ENCODE assay signal across 5 fruit fly cellular contexts in the genomic region with DNA sequence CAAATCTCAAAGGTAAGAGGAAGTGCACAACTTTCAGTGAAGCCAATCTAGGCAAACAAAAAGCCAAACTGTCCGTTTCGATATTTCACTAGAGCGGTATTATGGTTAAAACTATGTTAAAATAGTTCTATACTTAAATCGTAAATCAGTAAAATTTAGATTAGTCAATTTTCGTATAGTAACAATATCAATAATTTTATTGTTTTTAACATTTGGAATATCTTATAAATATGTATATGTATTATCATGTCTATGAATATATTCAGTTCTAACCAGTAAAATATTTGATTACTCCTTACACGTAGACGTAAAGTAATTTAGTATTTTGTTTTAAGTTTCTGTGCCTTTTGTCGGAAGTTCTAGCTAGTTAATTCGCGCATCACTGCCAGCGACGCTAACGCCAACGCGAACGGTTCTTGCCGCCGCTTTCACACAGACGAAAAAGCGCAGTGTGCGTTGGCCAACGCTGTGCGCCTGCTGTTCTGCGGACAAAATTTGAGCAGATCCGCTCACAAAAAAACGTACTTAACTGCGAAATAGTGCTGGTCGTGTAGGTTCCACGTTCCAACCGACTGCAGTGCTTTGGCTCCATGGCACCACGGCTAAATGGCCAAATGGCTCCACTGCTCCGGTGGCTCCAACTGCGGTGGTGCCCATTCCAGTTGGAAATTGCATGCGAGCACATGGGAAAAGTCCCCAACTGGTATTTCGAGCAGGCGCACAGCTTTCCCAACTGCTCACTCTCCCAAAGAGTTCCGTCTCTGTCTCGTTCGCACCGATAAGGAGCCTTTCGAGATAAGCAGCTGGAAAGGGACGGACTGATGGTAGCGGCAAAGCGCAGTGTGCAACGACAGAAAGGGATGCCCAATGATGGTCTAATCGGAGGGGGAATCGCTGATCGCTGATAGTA.
A peak's percentile ranks its signal among the peaks of the same experiment; 100 is the strongest.
TF ChIP-seq lines count a peak whose summit lies in the region.

No protein-coding gene starts in this region.

TF ChIP-seq in whole organism, adult, 20 proteins besides CTCF, POLR2A, EP300 and RAD21 (continued from another document):
- peak; percentile 41 for TF ChIP-seq kay (GFP tag; lab: Kevin White, UChicago; ENCODE audit: borderline replicate concordance)
- no peak for TF ChIP-seq Crg-1 (GFP tag; optimal IDR thresholded peaks at IDR 0.05; lab: Kevin White, UChicago)
- peak; percentile 86 for TF ChIP-seq cic (GFP tag; optimal IDR thresholded peaks at IDR 0.05; lab: Kevin White, UChicago)
- peak; percentile 49 for TF ChIP-seq tj (GFP tag; optimal IDR thresholded peaks at IDR 0.05; lab: Kevin White, UChicago)

TF ChIP-seq in whole organism, embryonic, 481 proteins besides CTCF, POLR2A, EP300 and RAD21 (continued from another document and continues in another):
- TF ChIP-seq ro (GFP tag; IDR thresholded peaks at IDR 0.05; lab: Robert Waterston, UW) (no peak), CG6854 (GFP tag; optimal IDR thresholded peaks at IDR 0.05; lab: Kevin White, UChicago) (no peak), peb (GFP tag; IDR thresholded peaks at IDR 0.05; lab: Robert Waterston, UW) (no peak), nom (GFP tag; optimal IDR thresholded peaks at IDR 0.05; lab: Kevin White, UChicago) (peak; percentile 65), ara (GFP tag; IDR thresholded peaks at IDR 0.05; lab: Robert Waterston, UW) (no peak), jigr1 (GFP tag; IDR thresholded peaks at IDR 0.05; lab: Robert Waterston, UW) (no peak), dm (GFP tag; optimal IDR thresholded peaks at IDR 0.05; lab: Kevin White, UChicago) (peak; percentile 85), cato (GFP tag; optimal IDR thresholded peaks at IDR 0.05; lab: Kevin White, UChicago; ENCODE audit: borderline replicate concordance) (no peak), az2 (GFP tag; optimal IDR thresholded peaks at IDR 0.05; lab: Kevin White, UChicago) (no peak), slp2 (GFP tag; optimal IDR thresholded peaks at IDR 0.05; lab: Kevin White, UChicago) (no peak), CG15479 (GFP tag; optimal IDR thresholded peaks at IDR 0.05; lab: Kevin White, UChicago) (peak; percentile 57), ewg (GFP tag; optimal IDR thresholded peaks at IDR 0.05; lab: Kevin White, UChicago) (peak; percentile 20), toy (GFP tag; IDR thresholded peaks at IDR 0.05; lab: Robert Waterston, UW) (no peak), CG6689 (GFP tag; IDR thresholded peaks at IDR 0.05; lab: Robert Waterston, UW) (0 out of 2 replicates have a peak, but pooled peaks have one; percentile 18), dpn (GFP tag; optimal IDR thresholded peaks at IDR 0.05; lab: Kevin White, UChicago) (peak in 1 of 2 experiments; percentile 15), h (optimal IDR thresholded peaks at IDR 0.05; lab: Kevin White, UChicago) (no peak), unpg (GFP tag; optimal IDR thresholded peaks at IDR 0.05; lab: Kevin White, UChicago) (no peak), CG8089 (GFP tag; optimal IDR thresholded peaks at IDR 0.05; lab: Kevin White, UChicago) (peak; percentile 34), Oli (tag; optimal IDR thresholded peaks at IDR 0.05; lab: Kevin White, UChicago) (peak; percentile 30), CG10654 (GFP tag; optimal IDR thresholded peaks at IDR 0.05; lab: Kevin White, UChicago) (no peak), HLH4C (GFP tag; IDR thresholded peaks at IDR 0.05; lab: Robert Waterston, UW; ENCODE audit: partially characterized antibody) (peak; percentile 55; the same call in 2 of the 3 replicates), Side (GFP tag; optimal IDR thresholded peaks at IDR 0.05; lab: Kevin White, UChicago) (no peak), so (GFP tag; IDR thresholded peaks at IDR 0.05; lab: Robert Waterston, UW) (peak; percentile 42; the same call in 1 of the 3 replicates), CG8290 (GFP tag; optimal IDR thresholded peaks at IDR 0.05; lab: Kevin White, UChicago) (no peak), CG8290 (tag; optimal IDR thresholded peaks at IDR 0.05; lab: Kevin White, UChicago) (peak in 1 of 2 experiments; percentile 53), CG16813 (GFP tag; IDR thresholded peaks at IDR 0.05; lab: Robert Waterston, UW; ENCODE audit: partially characterized antibody) (0 out of 3 replicates have a peak, but pooled peaks have one; percentile 33), CG3281 (GFP tag; optimal IDR thresholded peaks at IDR 0.05; lab: Kevin White, UChicago) (no peak), CG4730 (GFP tag; IDR thresholded peaks at IDR 0.05; lab: Robert Waterston, UW) (no peak)

TF ChIP-seq in whole organism, prepupa, 60 proteins besides CTCF, POLR2A, EP300 and RAD21 (continued from another document and continues in another):
- TF ChIP-seq Hr38 (GFP tag; optimal IDR thresholded peaks at IDR 0.05; lab: Kevin White, UChicago): no peak
- no peak for TF ChIP-seq Hr4 (GFP tag; optimal IDR thresholded peaks at IDR 0.05; lab: Kevin White, UChicago)
- peak; percentile 20 for TF ChIP-seq esn (GFP tag; optimal IDR thresholded peaks at IDR 0.05; lab: Kevin White, UChicago)
- TF ChIP-seq Hr39 (GFP tag; optimal IDR thresholded peaks at IDR 0.05; lab: Kevin White, UChicago): no peak
- no peak for TF ChIP-seq Eip75B (GFP tag; optimal IDR thresholded peaks at IDR 0.05; lab: Kevin White, UChicago)
- TF ChIP-seq CG11762 (GFP tag; optimal IDR thresholded peaks at IDR 0.05; lab: Kevin White, UChicago; ENCODE audit: insufficient read depth): no peak
- no peak for TF ChIP-seq Ets96B (tag; optimal IDR thresholded peaks at IDR 0.05; lab: Kevin White, UChicago)
- no peak for TF ChIP-seq CG11902 (GFP tag; optimal IDR thresholded peaks at IDR 0.05; lab: Kevin White, UChicago)
- TF ChIP-seq acj6 (GFP tag; optimal IDR thresholded peaks at IDR 0.05; lab: Kevin White, UChicago): peak; percentile 22
- peak; percentile 7 for TF ChIP-seq CG4318 (GFP tag; optimal IDR thresholded peaks at IDR 0.05; lab: Kevin White, UChicago)
- TF ChIP-seq CG32006 (GFP tag; optimal IDR thresholded peaks at IDR 0.05; lab: Kevin White, UChicago): peak; percentile 44
- TF ChIP-seq CG6792 (GFP tag; optimal IDR thresholded peaks at IDR 0.05; lab: Kevin White, UChicago): no peak
- peak; percentile 56 for TF ChIP-seq CG9139 (GFP tag; optimal IDR thresholded peaks at IDR 0.05; lab: Kevin White, UChicago)
- TF ChIP-seq Met (GFP tag; optimal IDR thresholded peaks at IDR 0.05; lab: Kevin White, UChicago): no peak
- peak; percentile 32 to 41 for TF ChIP-seq ss (GFP tag; optimal IDR thresholded peaks at IDR 0.05; lab: Kevin White, UChicago)
- no peak for TF ChIP-seq cyc (GFP tag; optimal IDR thresholded peaks at IDR 0.05; lab: Kevin White, UChicago)
- no peak for TF ChIP-seq Sox15 (GFP tag; optimal IDR thresholded peaks at IDR 0.05; lab: Kevin White, UChicago)
- peak; percentile 3 for TF ChIP-seq dac (GFP tag; optimal IDR thresholded peaks at IDR 0.05; lab: Kevin White, UChicago)
- TF ChIP-seq Gug (GFP tag; IDR thresholded peaks at IDR 0.05; lab: Robert Waterston, UW): peak; percentile 28; the same call in 1 of the 2 replicates
- TF ChIP-seq pdm3 (GFP tag; optimal IDR thresholded peaks at IDR 0.05; lab: Kevin White, UChicago): no peak
- TF ChIP-seq spab (GFP tag; optimal IDR thresholded peaks at IDR 0.05; lab: Kevin White, UChicago): peak; percentile 11
- no peak for TF ChIP-seq CG6276 (GFP tag; optimal IDR thresholded peaks at IDR 0.05; lab: Kevin White, UChicago)
- no peak for TF ChIP-seq CG7368 (GFP tag; optimal IDR thresholded peaks at IDR 0.05; lab: Kevin White, UChicago)
- TF ChIP-seq CG1621 (tag; optimal IDR thresholded peaks at IDR 0.05; lab: Kevin White, UChicago): peak; percentile 90
- TF ChIP-seq CG6854 (GFP tag; optimal IDR thresholded peaks at IDR 0.05; lab: Kevin White, UChicago): peak; percentile 74
- TF ChIP-seq OdsH (GFP tag; optimal IDR thresholded peaks at IDR 0.05; lab: Kevin White, UChicago): no peak
- TF ChIP-seq CG31627 (GFP tag; optimal IDR thresholded peaks at IDR 0.05; lab: Kevin White, UChicago): no peak
- no peak for TF ChIP-seq lz (GFP tag; optimal IDR thresholded peaks at IDR 0.05; lab: Kevin White, UChicago)
- no peak for TF ChIP-seq Ets21C (GFP tag; optimal IDR thresholded peaks at IDR 0.05; lab: Kevin White, UChicago)
- TF ChIP-seq CG3919 (GFP tag; optimal IDR thresholded peaks at IDR 0.05; lab: Kevin White, UChicago): peak; percentile 37

TF ChIP-seq in whole organism, pupa, 21 proteins besides CTCF, POLR2A, EP300 and RAD21 (continued from another document):
- 0 out of 3 replicates have a peak, but pooled peaks have one; percentile 65 for TF ChIP-seq CG4496 (GFP tag; IDR thresholded peaks at IDR 0.05; lab: Robert Waterston, UW)

TF ChIP-seq in whole organism, wandering third instar larva, 38 proteins besides CTCF, POLR2A, EP300 and RAD21 (continued from another document):
- no peak for TF ChIP-seq sv (GFP tag; optimal IDR thresholded peaks at IDR 0.05; lab: Kevin White, UChicago)
- no peak for TF ChIP-seq Mio (GFP tag; optimal IDR thresholded peaks at IDR 0.05; lab: Kevin White, UChicago)
- peak; percentile 13 for TF ChIP-seq psq (GFP tag; optimal IDR thresholded peaks at IDR 0.05; lab: Kevin White, UChicago)
- TF ChIP-seq Jra (GFP tag; optimal IDR thresholded peaks at IDR 0.05; lab: Kevin White, UChicago): no peak
- TF ChIP-seq Dfd (GFP tag; optimal IDR thresholded peaks at IDR 0.05; lab: Kevin White, UChicago): no peak
- TF ChIP-seq rgr (GFP tag; optimal IDR thresholded peaks at IDR 0.05; lab: Kevin White, UChicago): peak; percentile 33
- no peak for TF ChIP-seq Abd-B (GFP tag; optimal IDR thresholded peaks at IDR 0.05; lab: Kevin White, UChicago)
- peak; percentile 0 for TF ChIP-seq fru (GFP tag; optimal IDR thresholded peaks at IDR 0.05; lab: Kevin White, UChicago)
- peak; percentile 49 for TF ChIP-seq HLH106 (tag; optimal IDR thresholded peaks at IDR 0.05; lab: Kevin White, UChicago)
- TF ChIP-seq Sp1 (GFP tag; optimal IDR thresholded peaks at IDR 0.05; lab: Kevin White, UChicago): peak; percentile 13
- no peak for TF ChIP-seq dsf (GFP tag; optimal IDR thresholded peaks at IDR 0.05; lab: Kevin White, UChicago; ENCODE audit: borderline replicate concordance)
- TF ChIP-seq h (GFP tag; optimal IDR thresholded peaks at IDR 0.05; lab: Kevin White, UChicago): peak; percentile 68
- TF ChIP-seq CG32264 (GFP tag; optimal IDR thresholded peaks at IDR 0.05; lab: Kevin White, UChicago): no peak
- TF ChIP-seq CG9705 (GFP tag; optimal IDR thresholded peaks at IDR 0.05; lab: Kevin White, UChicago): no peak
- no peak for TF ChIP-seq lola (GFP tag; optimal IDR thresholded peaks at IDR 0.05; lab: Kevin White, UChicago)
- TF ChIP-seq Hr78 (GFP tag; optimal IDR thresholded peaks at IDR 0.05; lab: Kevin White, UChicago): no peak
- TF ChIP-seq CrebA (GFP tag; optimal IDR thresholded peaks at IDR 0.05; lab: Kevin White, UChicago; ENCODE audit: borderline replicate concordance): peak; percentile 65
- peak; percentile 74 for TF ChIP-seq Vsx2 (GFP tag; optimal IDR thresholded peaks at IDR 0.05; lab: Kevin White, UChicago; ENCODE audit: partially characterized antibody)
- TF ChIP-seq br (GFP tag; optimal IDR thresholded peaks at IDR 0.05; lab: Kevin White, UChicago): peak; percentile 59
- no peak for TF ChIP-seq OdsH (GFP tag; optimal IDR thresholded peaks at IDR 0.05; lab: Kevin White, UChicago)
